Worm (Caenorhabditis elegans): ENCODE results near the gene mans-2.

DNA sequence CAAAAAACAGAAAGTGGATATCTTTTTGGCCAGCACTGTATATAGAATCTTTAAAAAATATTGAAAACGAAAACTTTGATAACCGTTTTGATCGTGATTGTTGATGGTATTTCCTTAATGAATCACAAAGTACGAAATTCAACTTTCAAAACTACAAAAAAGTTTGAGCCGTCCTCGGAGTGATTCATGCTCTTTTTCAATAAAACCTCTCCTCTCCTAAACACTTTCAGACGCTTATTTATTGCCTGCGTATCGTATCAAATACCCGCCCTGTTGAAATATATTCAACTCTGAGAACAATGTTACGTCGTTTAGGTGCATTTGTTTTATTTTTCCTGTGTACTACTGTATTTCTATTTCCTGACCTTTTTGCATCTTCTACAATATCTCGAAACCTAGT lies 35.7 kb upstream of the mans-2 start:
- no peak for TF ChIP-seq F49E8.2 (tag; optimal IDR thresholded peaks at IDR 0.05; ENCODE audit: borderline replicate concordance)
- TF ChIP-seq pha-4 (GFP tag; IDR thresholded peaks at IDR 0.05): no peak
- no peak for TF ChIP-seq pha-4 (tag; optimal IDR thresholded peaks at IDR 0.05)
- no peak for TF ChIP-seq ztf-11 (tag; optimal IDR thresholded peaks at IDR 0.05)
- no peak for TF ChIP-seq skn-1 (tag; optimal IDR thresholded peaks at IDR 0.05)
- TF ChIP-seq nhr-11 (tag; optimal IDR thresholded peaks at IDR 0.05): no peak
- TF ChIP-seq daf-8 (GFP tag; IDR thresholded peaks at IDR 0.05): no peak
- no peak for TF ChIP-seq zag-1 (tag; optimal IDR thresholded peaks at IDR 0.05)
- TF ChIP-seq nhr-41 (GFP tag; IDR thresholded peaks at IDR 0.05): no peak
- TF ChIP-seq nhr-6 (tag; optimal IDR thresholded peaks at IDR 0.05): peak; percentile 29
- no peak for TF ChIP-seq lin-39 (tag; optimal IDR thresholded peaks at IDR 0.05)
- no peak for TF ChIP-seq R02D3.7 (tag; optimal IDR thresholded peaks at IDR 0.05)
- no peak for TF ChIP-seq fkh-10 (GFP tag; optimal IDR thresholded peaks at IDR 0.05)
- no peak for TF ChIP-seq daf-12 (tag; optimal IDR thresholded peaks at IDR 0.05)

Data from whole organism, L4 larva.